Worm (Caenorhabditis elegans) whole organism, L4 larva: ENCODE results near the gene T06E8.2.

ENCODE experiments used
- D1046.2 ChIP-seq: fragments of 200-800 bp; sonication (Bioruptor generic); IDR thresholded peaks from 2 replicates; pipeline ENCODE4 v1.3.6; 2022; ENCODE audit warnings: missing genetic modification characterization, missing compliant biosample characterization
- F37D6.2 ChIP-seq: sonication (generic microtip); optimal IDR thresholded peaks from 2 replicates; lab custom pipeline; 2016; ENCODE audit warnings: mild to moderate bottlenecking, missing genetic modification characterization, missing compliant biosample characterization
- F44E2.7 ChIP-seq: fragments of 200-800 bp; sonication (Bioruptor generic); IDR thresholded peaks from 2 replicates; pipeline ENCODE4 v2.1.2; 2022; ENCODE audit warnings: missing genetic modification characterization, missing compliant biosample characterization
- T20F7.1 ChIP-seq: fragments of 200-800 bp; sonication (Bioruptor generic); optimal IDR thresholded peaks from 2 replicates; lab custom pipeline; 2018; ENCODE audit warnings: mild to moderate bottlenecking, missing genetic modification characterization, missing compliant biosample characterization
- T26A8.4 ChIP-seq: fragments of 200-800 bp; sonication (Bioruptor generic); IDR thresholded peaks from 2 replicates; pipeline ENCODE4 v1.3.6; 2022; ENCODE audit warnings: missing genetic modification characterization, missing compliant biosample characterization
- Y48G9A.11 ChIP-seq: fragments of 200-800 bp; sonication (Bioruptor generic); IDR thresholded peaks from 2 replicates; pipeline ENCODE4 v1.3.6; 2022; ENCODE audit warnings: missing genetic modification reagents, missing genetic modification characterization, missing compliant biosample characterization
- Y5F2A.4 ChIP-seq: fragments of 200-800 bp; sonication (Bioruptor generic); optimal IDR thresholded peaks from 2 replicates; lab custom pipeline; 2018; ENCODE audit warnings: mild to moderate bottlenecking, missing genetic modification characterization, missing compliant biosample characterization
- ceh-28 ChIP-seq: fragments of 150-350 bp; optimal IDR thresholded peaks from 2 replicates; lab custom pipeline; 2014; ENCODE audit warnings: missing biosample characterization, missing genetic modification reagents, missing genetic modification characterization
- ceh-82 ChIP-seq: sonication (generic microtip); optimal IDR thresholded peaks from 2 replicates; lab custom pipeline; 2017; ENCODE audit warnings: missing biosample characterization, missing genetic modification characterization
- ctbp-1 ChIP-seq: fragments of 200-800 bp; sonication (Bioruptor generic); IDR thresholded peaks from 2 replicates; pipeline ENCODE4 v1.3.6; 2022; ENCODE audit warnings: missing genetic modification reagents, missing genetic modification characterization, missing compliant biosample characterization
- dpl-1 ChIP-seq: fragments of 150-350 bp; optimal IDR thresholded peaks from 2 replicates; lab custom pipeline; 2014; ENCODE audit warnings: missing biosample characterization, missing genetic modification reagents, missing genetic modification characterization
- duxl-1 ChIP-seq: sonication (generic microtip); optimal IDR thresholded peaks from 2 replicates; lab custom pipeline; 2016; ENCODE audit warnings: mild to moderate bottlenecking, missing genetic modification characterization, moderate library complexity, missing compliant biosample characterization; ENCODE audit not compliant: poor library complexity
- dve-1 ChIP-seq: sonication (generic microtip); optimal IDR thresholded peaks from 2 replicates; lab custom pipeline; 2017; ENCODE audit warnings: antibody characterized with exemption, mild to moderate bottlenecking, missing genetic modification characterization, missing compliant biosample characterization; ENCODE audit not compliant: insufficient read depth
- egl-27 ChIP-seq: sonication (generic microtip); optimal IDR thresholded peaks from 3 replicates; lab custom pipeline; 2017; ENCODE audit warnings: missing biosample characterization, missing genetic modification reagents, missing genetic modification characterization
- fkh-10 ChIP-seq: fragments of 150-350 bp; optimal IDR thresholded peaks from 2 replicates; lab custom pipeline; 2014; ENCODE audit warnings: missing biosample characterization, missing genetic modification reagents, missing genetic modification characterization
- fos-1 ChIP-seq: fragments of 150-350 bp; optimal IDR thresholded peaks from 2 replicates; lab custom pipeline; 2014; ENCODE audit warnings: missing biosample characterization, missing genetic modification characterization
- gei-8 ChIP-seq: fragments of 200-800 bp; sonication (Bioruptor generic); optimal IDR thresholded peaks from 2 replicates; lab custom pipeline; 2018; ENCODE audit warnings: mild to moderate bottlenecking, missing genetic modification characterization, missing compliant biosample characterization
- hif-1 ChIP-seq, 2 experiments: sonication (generic microtip); optimal IDR thresholded peaks; 2 replicates each; lab custom pipeline; 2016 to 2017; ENCODE audit warnings: missing compliant biosample characterization in 2 of 2, missing genetic modification characterization in 2 of 2, missing genetic modification reagents in 2 of 2, missing genotype in 2 of 2, mild to moderate bottlenecking in 1 of 2
- hlh-11 ChIP-seq: fragments of 200-800 bp; sonication (Bioruptor generic); optimal IDR thresholded peaks from 2 replicates; lab custom pipeline; 2018; ENCODE audit warnings: mild to moderate bottlenecking, missing genetic modification characterization, missing compliant biosample characterization
- jun-1 ChIP-seq: fragments of 150-350 bp; optimal IDR thresholded peaks from 2 replicates; lab custom pipeline; 2014; ENCODE audit warnings: missing biosample characterization, missing genetic modification reagents, missing genetic modification characterization
- lin-13 ChIP-seq: fragments of 150-350 bp; optimal IDR thresholded peaks from 2 replicates; lab custom pipeline; 2014; ENCODE audit warnings: missing biosample characterization, missing genetic modification reagents, missing genetic modification characterization
- lin-15B ChIP-seq: fragments of 150-350 bp; sonication (generic microtip); optimal IDR thresholded peaks from 3 replicates; lab custom pipeline; 2014; ENCODE audit warnings: missing biosample characterization, missing genetic modification characterization
- lin-29 ChIP-seq: fragments of 200-800 bp; sonication (Bioruptor generic); IDR thresholded peaks from 2 replicates; pipeline ENCODE4 v1.3.6; 2022; ENCODE audit warnings: missing genetic modification reagents, missing genetic modification characterization, missing compliant biosample characterization
- lin-38 ChIP-seq: fragments of 200-800 bp; sonication (Bioruptor generic); IDR thresholded peaks from 2 replicates; pipeline ENCODE4 v1.3.6; 2022; ENCODE audit warnings: missing genetic modification reagents, missing genetic modification characterization, missing compliant biosample characterization
- lin-39 ChIP-seq: fragments of 150-350 bp; optimal IDR thresholded peaks from 2 replicates; lab custom pipeline; 2014; ENCODE audit warnings: missing biosample characterization, missing genetic modification reagents, missing genetic modification characterization
- nhr-11 ChIP-seq: fragments of 150-350 bp; optimal IDR thresholded peaks from 2 replicates; lab custom pipeline; 2014; ENCODE audit warnings: missing biosample characterization, missing genetic modification characterization
- nhr-111 ChIP-seq: fragments of 200-800 bp; sonication (Bioruptor generic); optimal IDR thresholded peaks from 2 replicates; lab custom pipeline; 2018; ENCODE audit warnings: mild to moderate bottlenecking, missing genetic modification characterization, missing compliant biosample characterization
- nhr-42 ChIP-seq: fragments of 200-800 bp; sonication (Bioruptor generic); IDR thresholded peaks from 2 replicates; pipeline ENCODE4 v1.3.6; 2022; ENCODE audit warnings: missing genetic modification characterization, missing compliant biosample characterization
- nhr-76 ChIP-seq: fragments of 150-350 bp; optimal IDR thresholded peaks from 2 replicates; lab custom pipeline; 2014; ENCODE audit warnings: missing biosample characterization, missing genetic modification characterization
- php-3 ChIP-seq: fragments of 200-800 bp; sonication (Bioruptor generic); IDR thresholded peaks from 2 replicates; pipeline ENCODE4 v1.3.6; 2022; ENCODE audit warnings: missing genetic modification reagents, missing genetic modification characterization, missing compliant biosample characterization
- rbr-2 ChIP-seq: sonication (generic microtip); optimal IDR thresholded peaks from 2 replicates; lab custom pipeline; 2016; ENCODE audit warnings: missing genotype, missing genetic modification characterization, missing compliant biosample characterization
- sdz-12 ChIP-seq: fragments of 200-800 bp; sonication (Bioruptor generic); optimal IDR thresholded peaks from 2 replicates; lab custom pipeline; 2018; ENCODE audit warnings: mild to moderate bottlenecking, missing genetic modification characterization, missing compliant biosample characterization
- skn-1 ChIP-seq: fragments of 150-350 bp; optimal IDR thresholded peaks from 2 replicates; lab custom pipeline; 2014; ENCODE audit warnings: missing biosample characterization, missing genetic modification characterization
- snpc-1.2 ChIP-seq: fragments of 200-800 bp; sonication (Bioruptor generic); IDR thresholded peaks from 2 replicates; pipeline ENCODE4 v1.3.6; 2022; ENCODE audit warnings: missing genetic modification reagents, missing genetic modification characterization, missing compliant biosample characterization
- unc-62 ChIP-seq, 3 experiments: fragments of 150-350 bp in 1 of 3; sonication (generic microtip); optimal IDR thresholded peaks in 2 of 3; peaks in 1 of 3; 1 replicate in 1 of 3; 2 replicates in 2 of 3; lab custom pipeline; 2014 to 2017; ENCODE audit warnings: missing biosample characterization in 3 of 3, missing genetic modification characterization in 3 of 3, missing genetic modification reagents in 3 of 3, missing genotype in 1 of 3
- ztf-11 ChIP-seq: fragments of 150-350 bp; optimal IDR thresholded peaks from 2 replicates; lab custom pipeline; 2014; ENCODE audit warnings: missing biosample characterization, missing genetic modification characterization

T06E8.2 gene

ce11 chrV:10080905-10081304 lies 44.7 kb upstream of the T06E8.2 start:
- no peak for TF ChIP-seq egl-27
- peak in 1 of 2 experiments; percentile 94 for TF ChIP-seq unc-62 (GFP tag; optimal IDR thresholded peaks at IDR 0.05 in 1 of 2; lab: Kevin White, UChicago)
- TF ChIP-seq unc-62 (tag; optimal IDR thresholded peaks at IDR 0.05; lab: Kevin White, UChicago): no peak
- no peak for TF ChIP-seq fkh-10
- no peak for TF ChIP-seq F44E2.7
- TF ChIP-seq lin-15B (tag; lab: Kevin White, UChicago): no peak

ce11 chrV:10078244-10078643 lies 42.0 kb upstream of the T06E8.2 start, which contains the start of gene R04B5.1:
TSS of gene R04B5.1 (minus strand) at chrV:10078344.
- TF ChIP-seq nhr-111: no peak
- no peak for TF ChIP-seq ctbp-1 (GFP tag; lab: Robert Waterston, UW)
- no peak for TF ChIP-seq F37D6.2
- TF ChIP-seq lin-39 (tag; lab: Kevin White, UChicago): no peak
- no peak for TF ChIP-seq php-3 (GFP tag; lab: Robert Waterston, UW)
- TF ChIP-seq jun-1 (tag; lab: Kevin White, UChicago): no peak
- no peak for TF ChIP-seq lin-29 (GFP tag; lab: Robert Waterston, UW)
- TF ChIP-seq duxl-1: no peak
- TF ChIP-seq nhr-42 (GFP tag; lab: Robert Waterston, UW): no peak
- TF ChIP-seq hif-1 (tag; optimal IDR thresholded peaks at IDR 0.05; lab: Kevin White, UChicago): no peak
- TF ChIP-seq lin-38 (GFP tag; lab: Robert Waterston, UW): no peak
- TF ChIP-seq nhr-11 (tag; lab: Kevin White, UChicago): no peak
- no peak for TF ChIP-seq dpl-1 (GFP tag; lab: Kevin White, UChicago)
- no peak for TF ChIP-seq T26A8.4 (GFP tag; lab: Robert Waterston, UW)
- no peak for TF ChIP-seq egl-27
- TF ChIP-seq snpc-1.2 (GFP tag; lab: Robert Waterston, UW): no peak
- no peak for TF ChIP-seq ceh-28 (tag; lab: Kevin White, UChicago)
- TF ChIP-seq skn-1 (tag; lab: Kevin White, UChicago): no peak
- TF ChIP-seq ceh-82 (tag; lab: Kevin White, UChicago): no peak

- TF ChIP-seq duxl-1: no peak
- TF ChIP-seq Y48G9A.11 (GFP tag; lab: Robert Waterston, UW): no peak
- TF ChIP-seq T26A8.4 (GFP tag; lab: Robert Waterston, UW): no peak
- TF ChIP-seq ztf-11: no peak
- TF ChIP-seq gei-8 (GFP tag; lab: Kevin White, UChicago): no peak
- no peak for TF ChIP-seq rbr-2
- no peak for TF ChIP-seq lin-13 (GFP tag; lab: Kevin White, UChicago)
- TF ChIP-seq Y5F2A.4: no peak
- TF ChIP-seq jun-1 (tag; lab: Kevin White, UChicago): no peak
- TF ChIP-seq T20F7.1 (GFP tag; lab: Kevin White, UChicago): no peak
- TF ChIP-seq nhr-76 (tag; lab: Kevin White, UChicago): no peak
Observed at ce11 chrV:10075441-10075840, 39.2 kb upstream of the T06E8.2 start, which contains the start of gene F57A8.7. TSS of gene F57A8.7 (plus strand) at chrV:10075741.

- TF ChIP-seq sdz-12 (no peak), D1046.2 (GFP tag; lab: Robert Waterston, UW) (no peak), fos-1 (tag; lab: Kevin White, UChicago) (no peak), skn-1 (tag; lab: Kevin White, UChicago) (no peak)
Observed at ce11 chrV:10073793-10074192, 37.6 kb upstream of the T06E8.2 start, which contains the start of gene F57A8.6. TSS of gene F57A8.6 (minus strand) at chrV:10073893.

- peak in 1 of 2 experiments; percentile 91 for TF ChIP-seq unc-62 (GFP tag; optimal IDR thresholded peaks at IDR 0.05 in 1 of 2; lab: Kevin White, UChicago)
- TF ChIP-seq unc-62 (tag; optimal IDR thresholded peaks at IDR 0.05; lab: Kevin White, UChicago): no peak
- no peak for TF ChIP-seq dve-1 (tag; lab: Kevin White, UChicago)
- TF ChIP-seq hlh-11 (tag; lab: Kevin White, UChicago): no peak
Observed at ce11 chrV:10072721-10073120, 36.5 kb upstream of the T06E8.2 start.
